Worm (Caenorhabditis elegans) whole organism, L4 larva: ENCODE measurements around the gene fpn-1.2.
A peak's percentile ranks its signal among the peaks of the same experiment; 100 is the strongest.

Experiments
- F10B5.3 ChIP-seq: sonication (generic microtip); optimal IDR thresholded peaks from 2 replicates; lab custom pipeline; 2016; ENCODE audit warnings: mild to moderate bottlenecking, missing genetic modification characterization, missing compliant biosample characterization
- F44E2.7 ChIP-seq: fragments of 200-800 bp; sonication (Bioruptor generic); IDR thresholded peaks from 2 replicates; pipeline ENCODE4 v2.1.2; 2022; ENCODE audit warnings: missing genetic modification characterization, missing compliant biosample characterization
- Y105C5A.15 ChIP-seq: fragments of 200-800 bp; sonication (Bioruptor generic); IDR thresholded peaks from 2 replicates; pipeline ENCODE4 v1.3.6; 2022; ENCODE audit warnings: missing genetic modification characterization, missing compliant biosample characterization
- ZK337.2 ChIP-seq: fragments of 200-800 bp; sonication (Bioruptor generic); IDR thresholded peaks from 2 replicates; pipeline ENCODE4 v1.3.6; 2022; ENCODE audit warnings: missing genetic modification reagents, missing genetic modification characterization, missing compliant biosample characterization
- ZK546.5 ChIP-seq, 2 experiments: sonication (generic microtip); optimal IDR thresholded peaks; 2 replicates each; lab custom pipeline; 2017; ENCODE audit warnings: missing biosample characterization in 2 of 2, missing genetic modification characterization in 2 of 2
- aha-1 ChIP-seq: fragments of 150-350 bp; peaks from one replicate; lab custom pipeline; 2014; ENCODE audit warnings: missing biosample characterization, missing genetic modification characterization
- ama-1 ChIP-seq: fragments of 150-350 bp; optimal IDR thresholded peaks from 2 replicates; lab custom pipeline; 2014; ENCODE audit warnings: inconsistent platforms, mixed read lengths
- attf-4 ChIP-seq: sonication (generic microtip); optimal IDR thresholded peaks from 3 replicates; lab custom pipeline; 2017; ENCODE audit warnings: missing biosample characterization, missing genetic modification characterization
- ceh-20 ChIP-seq: fragments of 200-800 bp; sonication (Bioruptor generic); IDR thresholded peaks from 2 replicates; pipeline ENCODE4 v1.3.6; 2022; ENCODE audit warnings: missing genetic modification reagents, missing genetic modification characterization, missing compliant biosample characterization
- ceh-82 ChIP-seq: sonication (generic microtip); optimal IDR thresholded peaks from 2 replicates; lab custom pipeline; 2017; ENCODE audit warnings: missing biosample characterization, missing genetic modification characterization
- cey-2 ChIP-seq: sonication (generic microtip); optimal IDR thresholded peaks from 3 replicates; lab custom pipeline; 2017; ENCODE audit warnings: missing genetic modification characterization, mild to moderate bottlenecking, missing compliant biosample characterization, antibody characterized with exemption, borderline replicate concordance; ENCODE audit not compliant: insufficient read depth
- ctbp-1 ChIP-seq: fragments of 200-800 bp; sonication (Bioruptor generic); IDR thresholded peaks from 2 replicates; pipeline ENCODE4 v1.3.6; 2022; ENCODE audit warnings: missing genetic modification reagents, missing genetic modification characterization, missing compliant biosample characterization
- dmd-6 ChIP-seq: fragments of 200-800 bp; sonication (Bioruptor generic); IDR thresholded peaks from 2 replicates; pipeline ENCODE4 v1.3.6; 2022; ENCODE audit warnings: missing genetic modification reagents, missing genetic modification characterization, missing compliant biosample characterization
- dve-1 ChIP-seq: sonication (generic microtip); optimal IDR thresholded peaks from 2 replicates; lab custom pipeline; 2017; ENCODE audit warnings: antibody characterized with exemption, mild to moderate bottlenecking, missing genetic modification characterization, missing compliant biosample characterization; ENCODE audit not compliant: insufficient read depth
- fkh-10 ChIP-seq: fragments of 150-350 bp; optimal IDR thresholded peaks from 2 replicates; lab custom pipeline; 2014; ENCODE audit warnings: missing biosample characterization, missing genetic modification reagents, missing genetic modification characterization
- fos-1 ChIP-seq: fragments of 150-350 bp; optimal IDR thresholded peaks from 2 replicates; lab custom pipeline; 2014; ENCODE audit warnings: missing biosample characterization, missing genetic modification characterization
- hlh-30 ChIP-seq: sonication (generic microtip); optimal IDR thresholded peaks from 2 replicates; lab custom pipeline; 2017; ENCODE audit warnings: antibody characterized with exemption, mild to moderate bottlenecking, missing genetic modification characterization, missing compliant biosample characterization; ENCODE audit not compliant: insufficient read depth
- hmg-1.1 ChIP-seq: fragments of 200-800 bp; sonication (Bioruptor generic); IDR thresholded peaks from 2 replicates; pipeline ENCODE4 v1.3.6; 2022; ENCODE audit warnings: missing genetic modification reagents, missing genetic modification characterization, missing compliant biosample characterization
- jun-1 ChIP-seq: fragments of 150-350 bp; optimal IDR thresholded peaks from 2 replicates; lab custom pipeline; 2014; ENCODE audit warnings: missing biosample characterization, missing genetic modification reagents, missing genetic modification characterization
- lim-7 ChIP-seq: fragments of 200-800 bp; sonication (Bioruptor generic); IDR thresholded peaks from 2 replicates; pipeline ENCODE4 v1.3.6; 2022; ENCODE audit warnings: missing genetic modification characterization, missing compliant biosample characterization
- lin-1 ChIP-seq: fragments of 200-800 bp; sonication (Bioruptor generic); IDR thresholded peaks from 2 replicates; pipeline ENCODE4 v1.3.6; 2022; ENCODE audit warnings: missing genetic modification reagents, missing genetic modification characterization, missing compliant biosample characterization
- lin-13 ChIP-seq: fragments of 150-350 bp; optimal IDR thresholded peaks from 2 replicates; lab custom pipeline; 2014; ENCODE audit warnings: missing biosample characterization, missing genetic modification reagents, missing genetic modification characterization
- lin-15B ChIP-seq: fragments of 150-350 bp; sonication (generic microtip); optimal IDR thresholded peaks from 3 replicates; lab custom pipeline; 2014; ENCODE audit warnings: missing biosample characterization, missing genetic modification characterization
- lin-38 ChIP-seq: fragments of 200-800 bp; sonication (Bioruptor generic); IDR thresholded peaks from 2 replicates; pipeline ENCODE4 v1.3.6; 2022; ENCODE audit warnings: missing genetic modification reagents, missing genetic modification characterization, missing compliant biosample characterization
- lir-3 ChIP-seq: sonication (generic microtip); optimal IDR thresholded peaks from 2 replicates; lab custom pipeline; 2016; ENCODE audit warnings: mild to moderate bottlenecking, missing genetic modification characterization, missing compliant biosample characterization
- madf-5 ChIP-seq, 2 experiments: fragments of 200-800 bp; sonication (Bioruptor generic); IDR thresholded peaks; 2 replicates each; pipeline ENCODE4 v1.3.6; 2022; ENCODE audit warnings: missing compliant biosample characterization in 2 of 2, missing genetic modification characterization in 2 of 2
- madf-9 ChIP-seq: fragments of 200-800 bp; sonication (Bioruptor generic); conservative IDR thresholded peaks from 2 replicates; pipeline ENCODE4 v1.3.6; 2022; ENCODE audit warnings: missing genetic modification reagents, missing genetic modification characterization, missing compliant biosample characterization
- mdl-1 ChIP-seq, 2 experiments: fragments of 150-350 bp in 1 of 2; sonication (generic microtip) in 1 of 2; optimal IDR thresholded peaks; 2 replicates each; lab custom pipeline; 2014 to 2017; ENCODE audit warnings: missing biosample characterization in 2 of 2, missing genetic modification characterization in 2 of 2
- mep-1 ChIP-seq: fragments of 150-350 bp; sonication (generic microtip); optimal IDR thresholded peaks from 3 replicates; lab custom pipeline; 2014; ENCODE audit warnings: missing biosample characterization, missing genetic modification characterization
- mes-2 ChIP-seq: sonication (generic microtip); optimal IDR thresholded peaks from 2 replicates; lab custom pipeline; 2016; ENCODE audit warnings: missing genotype, mild to moderate bottlenecking, missing genetic modification characterization, missing compliant biosample characterization; ENCODE audit not compliant: poor library complexity, severe bottlenecking
- mxl-2 ChIP-seq: fragments of 200-800 bp; sonication (Bioruptor generic); conservative IDR thresholded peaks from 2 replicates; pipeline ENCODE4 v1.3.6; 2022; ENCODE audit warnings: missing genetic modification reagents, missing genetic modification characterization, missing compliant biosample characterization
- nhr-111 ChIP-seq: fragments of 200-800 bp; sonication (Bioruptor generic); optimal IDR thresholded peaks from 2 replicates; lab custom pipeline; 2018; ENCODE audit warnings: mild to moderate bottlenecking, missing genetic modification characterization, missing compliant biosample characterization
- nhr-25 ChIP-seq: sonication (generic microtip); optimal IDR thresholded peaks from 2 replicates; lab custom pipeline; 2017; ENCODE audit warnings: missing genetic modification characterization, mild to moderate bottlenecking, missing compliant biosample characterization, antibody characterized with exemption, moderate library complexity, borderline replicate concordance; ENCODE audit not compliant: insufficient read depth
- nhr-28 ChIP-seq: fragments of 150-350 bp; optimal IDR thresholded peaks from 2 replicates; lab custom pipeline; 2014; ENCODE audit warnings: missing biosample characterization, missing genetic modification characterization
- nhr-48 ChIP-seq: sonication (generic microtip); optimal IDR thresholded peaks from 2 replicates; lab custom pipeline; 2016; ENCODE audit warnings: mild to moderate bottlenecking, missing genetic modification characterization, missing compliant biosample characterization
- nhr-6 ChIP-seq: fragments of 150-350 bp; optimal IDR thresholded peaks from 2 replicates; lab custom pipeline; 2014; ENCODE audit warnings: missing biosample characterization, missing genetic modification characterization
- nhr-77 ChIP-seq: fragments of 150-350 bp; optimal IDR thresholded peaks from 2 replicates; lab custom pipeline; 2014; ENCODE audit warnings: missing biosample characterization, missing genetic modification characterization
- pha-4 ChIP-seq, 2 experiments: fragments of 150-350 bp in 1 of 2; fragments of 200-800 bp in 1 of 2; sonication (Bioruptor generic) in 1 of 2; IDR thresholded peaks in 1 of 2; optimal IDR thresholded peaks in 1 of 2; 2 replicates each; pipeline versions ENCODE4 v1.3.6 to Lab custom; 2014 to 2022; ENCODE audit warnings: missing genetic modification characterization in 2 of 2, missing genetic modification reagents in 2 of 2, missing biosample characterization in 1 of 2, missing compliant biosample characterization in 1 of 2
- sdz-12 ChIP-seq: fragments of 200-800 bp; sonication (Bioruptor generic); optimal IDR thresholded peaks from 2 replicates; lab custom pipeline; 2018; ENCODE audit warnings: mild to moderate bottlenecking, missing genetic modification characterization, missing compliant biosample characterization
- spr-3 ChIP-seq: fragments of 200-800 bp; sonication (Bioruptor generic); optimal IDR thresholded peaks from 2 replicates; lab custom pipeline; 2018; ENCODE audit warnings: mild to moderate bottlenecking, missing genetic modification characterization, missing compliant biosample characterization
- tag-97 ChIP-seq: fragments of 200-800 bp; sonication (Bioruptor generic); IDR thresholded peaks from 2 replicates; pipeline ENCODE4 v1.3.6; 2022; ENCODE audit warnings: missing genetic modification characterization, missing compliant biosample characterization
- unc-62 ChIP-seq, 3 experiments: fragments of 150-350 bp in 1 of 3; sonication (generic microtip); optimal IDR thresholded peaks in 2 of 3; peaks in 1 of 3; 1 replicate in 1 of 3; 2 replicates in 2 of 3; lab custom pipeline; 2014 to 2017; ENCODE audit warnings: missing biosample characterization in 3 of 3, missing genetic modification characterization in 3 of 3, missing genetic modification reagents in 3 of 3, missing genotype in 1 of 3
- zfp-3 ChIP-seq: fragments of 200-800 bp; sonication (Bioruptor generic); conservative IDR thresholded peaks from 2 replicates; pipeline ENCODE4 v1.3.6; 2022; ENCODE audit warnings: missing genetic modification reagents, missing genetic modification characterization, missing compliant biosample characterization

fpn-1.2 gene

DNA sequence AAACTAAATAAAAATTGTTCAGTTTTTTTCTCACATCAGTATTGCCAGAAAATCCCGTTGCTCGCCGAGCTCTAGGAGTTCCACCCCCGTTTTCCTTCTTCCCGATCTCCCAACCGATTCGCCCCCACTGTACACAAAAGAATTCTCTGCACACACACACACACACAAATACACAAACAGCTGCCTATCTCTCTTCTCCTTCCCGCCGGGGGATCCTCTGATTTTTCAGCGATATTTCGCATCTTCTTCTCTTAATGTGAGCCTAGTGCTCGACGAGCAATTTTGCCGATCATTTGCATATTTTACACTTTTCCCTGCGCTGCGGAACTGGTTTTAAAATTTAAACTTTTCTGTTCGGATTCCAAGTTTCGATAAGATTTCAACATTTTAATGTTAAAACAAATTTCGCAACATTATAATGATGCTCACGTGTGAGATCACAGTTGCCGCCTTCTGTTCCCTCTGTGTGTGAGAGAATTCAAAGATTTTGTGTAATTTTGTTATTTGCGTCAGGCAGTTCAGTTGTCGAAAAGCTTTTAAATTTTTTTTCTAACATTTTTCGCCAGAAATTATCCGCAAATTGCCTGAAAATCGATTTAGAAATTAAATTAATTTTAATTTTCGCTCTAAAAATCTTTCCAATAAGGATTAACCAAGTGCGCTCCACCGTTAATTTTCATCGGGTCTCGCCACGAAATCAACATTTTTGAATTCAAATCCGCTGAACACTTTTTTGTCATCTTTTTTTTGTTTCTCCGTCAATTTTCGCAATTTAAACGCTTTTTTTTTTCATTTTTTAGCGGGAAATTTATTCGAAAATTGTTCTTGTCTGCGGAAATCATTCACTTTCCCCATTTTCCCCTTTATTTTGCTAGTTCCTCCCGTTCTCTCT lies 6.8 kb upstream of the fpn-1.2 start (continued):
- no peak for TF ChIP-seq nhr-25 (tag; lab: Kevin White, UChicago)
- no peak for TF ChIP-seq lin-1 (GFP tag; lab: Robert Waterston, UW)
- no peak for TF ChIP-seq mxl-2 (GFP tag; lab: Robert Waterston, UW)
- TF ChIP-seq tag-97 (GFP tag; lab: Robert Waterston, UW): no peak
- peak; percentile 53 for TF ChIP-seq nhr-6 (tag; lab: Kevin White, UChicago)
- no peak for TF ChIP-seq cey-2
- 0 out of 2 replicates have a peak, but pooled peaks have one; percentile 16 for TF ChIP-seq ctbp-1 (GFP tag; lab: Robert Waterston, UW)
- no peak for TF ChIP-seq spr-3 (GFP tag; lab: Kevin White, UChicago)
- TF ChIP-seq ZK337.2 (GFP tag; lab: Robert Waterston, UW): 0 out of 2 replicates have a peak, but pooled peaks have one; percentile 14
- no peak for TF ChIP-seq ZK546.5 (tag; optimal IDR thresholded peaks at IDR 0.05; lab: Kevin White, UChicago)
- peak; percentile 95 for TF ChIP-seq lin-38 (GFP tag; lab: Robert Waterston, UW)
- TF ChIP-seq aha-1 (tag; lab: Kevin White, UChicago): peak; percentile 97
- TF ChIP-seq lin-13 (GFP tag; lab: Kevin White, UChicago): peak; percentile 57
- peak; percentile 70 for TF ChIP-seq nhr-77

DNA sequence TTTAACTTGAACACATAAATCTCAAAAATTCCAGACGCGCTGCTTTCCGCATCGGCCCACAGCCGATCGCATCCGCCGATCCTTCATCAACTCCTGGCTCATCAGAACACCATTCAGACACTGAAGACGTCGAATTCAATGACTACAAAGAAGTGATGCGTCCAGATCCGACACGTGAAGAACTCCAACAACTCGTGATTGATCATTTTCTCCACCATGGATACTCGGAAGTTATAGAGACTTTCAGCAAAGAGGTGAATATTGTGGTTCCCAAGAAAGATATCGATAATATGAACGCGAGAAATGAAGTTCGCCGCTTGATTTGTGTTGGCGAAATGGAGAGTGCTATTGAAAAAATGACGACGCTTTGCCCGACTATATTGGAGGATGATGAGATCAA lies 4.4 kb upstream of the fpn-1.2 start:
- TF ChIP-seq aha-1 (tag; lab: Kevin White, UChicago): peak; percentile 91
- TF ChIP-seq nhr-48 (tag; lab: Kevin White, UChicago): no peak

DNA sequence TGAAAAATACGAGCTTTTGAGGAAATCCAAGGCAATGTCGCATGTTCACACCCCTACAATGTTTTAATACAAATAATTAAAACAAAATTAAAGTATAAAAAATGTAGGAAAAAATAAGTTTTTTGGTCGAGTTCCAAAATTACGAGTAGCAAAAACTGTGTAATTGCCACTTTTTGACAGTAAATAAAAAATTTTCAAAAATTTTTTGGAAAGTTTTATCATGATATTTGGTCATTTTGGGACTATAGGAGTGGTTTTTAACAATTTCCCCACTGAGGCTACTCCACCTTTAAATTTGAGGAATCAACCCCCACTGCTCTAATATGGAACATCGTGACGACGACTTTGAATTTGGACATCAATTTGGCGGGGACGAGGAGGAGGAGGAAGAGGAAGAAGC lies 2.9 kb upstream of the fpn-1.2 start, which contains the start of gene gid-8:
Gene gid-8 (plus strand): TSS at position 301 of the 400 bp plus-strand sequence.
- no peak for TF ChIP-seq madf-9
- TF ChIP-seq fos-1: no peak
- no peak for TF ChIP-seq F10B5.3 (tag; lab: Kevin White, UChicago)
- no peak for TF ChIP-seq ama-1
- no peak for TF ChIP-seq ZK337.2 (GFP tag; lab: Robert Waterston, UW)
- TF ChIP-seq lir-3 (tag; lab: Kevin White, UChicago): no peak
- no peak for TF ChIP-seq attf-4
- no peak for TF ChIP-seq jun-1 (tag; lab: Kevin White, UChicago)
- no peak for TF ChIP-seq pha-4 (GFP tag; IDR thresholded peaks at IDR 0.05; lab: Robert Waterston, UW)
- no peak for TF ChIP-seq pha-4 (tag; optimal IDR thresholded peaks at IDR 0.05; lab: Kevin White, UChicago)
- TF ChIP-seq Y105C5A.15 (GFP tag; lab: Robert Waterston, UW): no peak
- TF ChIP-seq lin-15B: no peak
- TF ChIP-seq madf-5 (GFP tag; IDR thresholded peaks at IDR 0.05; lab: Robert Waterston, UW): no peak
- TF ChIP-seq ceh-20 (GFP tag; lab: Robert Waterston, UW): no peak
- no peak for TF ChIP-seq fkh-10 (GFP tag; lab: Kevin White, UChicago)
- no peak for TF ChIP-seq mes-2 (tag; lab: Kevin White, UChicago)
- no peak for TF ChIP-seq ZK546.5 (tag; optimal IDR thresholded peaks at IDR 0.05; lab: Kevin White, UChicago)
- TF ChIP-seq ceh-82 (tag; lab: Kevin White, UChicago): no peak
- no peak for TF ChIP-seq lim-7 (GFP tag; lab: Robert Waterston, UW)
- TF ChIP-seq F44E2.7: no peak
- TF ChIP-seq sdz-12 (GFP tag; lab: Kevin White, UChicago): no peak

ce11 chrV:1466949-1467348 lies 2.5 kb upstream of the fpn-1.2 start:
- TF ChIP-seq nhr-6 (tag; lab: Kevin White, UChicago) (peak; percentile 32), dve-1 (peak; percentile 43), mep-1 (peak; percentile 31), unc-62 (GFP tag; optimal IDR thresholded peaks at IDR 0.05 in 1 of 2; lab: Kevin White, UChicago) (peak in 1 of 2 experiments; percentile 38), unc-62 (tag; optimal IDR thresholded peaks at IDR 0.05; lab: Kevin White, UChicago) (no peak), hlh-30 (peak; percentile 97), hmg-1.1 (GFP tag; lab: Robert Waterston, UW) (peak; percentile 43; the same call in 1 of the 2 replicates), lin-15B (no peak), cey-2 (no peak), zfp-3 (GFP tag; lab: Robert Waterston, UW) (no peak), jun-1 (tag; lab: Kevin White, UChicago) (no peak), dmd-6 (peak; percentile 50), nhr-111 (GFP tag; lab: Kevin White, UChicago) (no peak), nhr-28 (tag; lab: Kevin White, UChicago) (peak; percentile 36), mdl-1 (tag; optimal IDR thresholded peaks at IDR 0.05; lab: Kevin White, UChicago) (peak in 1 of 2 experiments; percentile 65)
